Fruit fly (Drosophila melanogaster): ENCODE data around the gene Syx17.

The Syx17 gene

DNA sequence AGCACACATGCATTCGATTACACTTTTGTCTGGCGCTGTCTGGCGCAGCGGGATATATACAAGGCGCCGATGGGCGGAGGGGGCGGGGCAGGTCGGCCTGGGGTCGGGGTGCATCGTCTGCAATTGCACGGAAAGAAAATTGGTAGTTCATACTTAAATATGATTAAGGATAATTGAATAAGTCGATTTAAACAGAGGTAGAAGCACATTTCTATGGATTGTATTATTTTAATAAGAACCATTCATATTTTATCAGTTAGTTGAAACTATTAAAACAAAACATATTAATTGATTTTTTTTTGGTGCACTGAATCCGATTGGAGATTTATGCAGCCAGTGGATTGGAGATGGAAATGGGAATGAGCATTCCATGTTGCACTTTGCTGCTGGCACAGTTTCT, 3.4 kb upstream of the Syx17 start:
- TF ChIP-seq CG4496 (GFP tag; IDR thresholded peaks at IDR 0.05) (0 out of 3 replicates have a peak, but pooled peaks have one; percentile 24), CG8301 (tag; optimal IDR thresholded peaks at IDR 0.05) (peak; percentile 6), EcR (GFP tag; optimal IDR thresholded peaks at IDR 0.05) (no peak), Snoo (tag; optimal IDR thresholded peaks at IDR 0.05) (peak; percentile 2), rn (GFP tag; IDR thresholded peaks at IDR 0.05) (no peak), CG8159 (tag; optimal IDR thresholded peaks at IDR 0.05) (peak; percentile 11)

DNA sequence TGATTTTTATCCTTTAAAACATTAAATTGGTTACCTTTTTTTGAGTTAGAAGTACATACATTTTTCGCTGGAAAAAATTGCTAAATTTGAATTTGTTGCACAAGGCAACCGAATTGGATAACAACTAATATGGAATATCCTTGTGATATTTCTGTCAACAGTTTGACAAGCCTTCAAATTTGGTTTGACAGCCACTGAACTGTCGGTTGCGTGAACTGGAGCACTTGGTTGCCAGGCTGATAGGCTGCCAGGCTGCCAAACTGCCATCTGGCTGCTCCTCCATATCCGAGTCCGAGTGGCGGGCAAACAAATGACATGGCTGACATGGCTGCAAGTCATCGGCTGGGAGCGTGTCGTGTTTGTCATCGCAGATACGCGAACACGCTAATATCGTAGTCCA, 2.0 kb upstream of the Syx17 start:
- TF ChIP-seq CG15710 (tag; optimal IDR thresholded peaks at IDR 0.05) = no peak
- no peak for TF ChIP-seq fd96Ca (GFP tag; IDR thresholded peaks at IDR 0.05)
- no peak for TF ChIP-seq gl (tag; optimal IDR thresholded peaks at IDR 0.05)
- no peak for TF ChIP-seq Snoo (tag; optimal IDR thresholded peaks at IDR 0.05)
- no peak for TF ChIP-seq CG10348 (GFP tag; IDR thresholded peaks at IDR 0.05)
- no peak for TF ChIP-seq CG8301 (tag; optimal IDR thresholded peaks at IDR 0.05)
- TF ChIP-seq Pif1B (GFP tag; optimal IDR thresholded peaks at IDR 0.05) = no peak
- TF ChIP-seq CG17806 (tag; optimal IDR thresholded peaks at IDR 0.05) = no peak
- TF ChIP-seq Pif1A (GFP tag; optimal IDR thresholded peaks at IDR 0.05) = no peak
- TF ChIP-seq CG13204 (GFP tag; optimal IDR thresholded peaks at IDR 0.05) = no peak
- TF ChIP-seq CG8159 (tag; optimal IDR thresholded peaks at IDR 0.05) = no peak
- TF ChIP-seq CG9948 (tag; optimal IDR thresholded peaks at IDR 0.05) = no peak
- TF ChIP-seq EcR (GFP tag; optimal IDR thresholded peaks at IDR 0.05) = no peak
- TF ChIP-seq CG4496 (GFP tag; IDR thresholded peaks at IDR 0.05) = no peak
- TF ChIP-seq CG34367 (tag; optimal IDR thresholded peaks at IDR 0.05) = no peak
- TF ChIP-seq CG32121 (GFP tag; IDR thresholded peaks at IDR 0.05) = no peak
- no peak for TF ChIP-seq Ets98B (GFP tag; IDR thresholded peaks at IDR 0.05)

DNA sequence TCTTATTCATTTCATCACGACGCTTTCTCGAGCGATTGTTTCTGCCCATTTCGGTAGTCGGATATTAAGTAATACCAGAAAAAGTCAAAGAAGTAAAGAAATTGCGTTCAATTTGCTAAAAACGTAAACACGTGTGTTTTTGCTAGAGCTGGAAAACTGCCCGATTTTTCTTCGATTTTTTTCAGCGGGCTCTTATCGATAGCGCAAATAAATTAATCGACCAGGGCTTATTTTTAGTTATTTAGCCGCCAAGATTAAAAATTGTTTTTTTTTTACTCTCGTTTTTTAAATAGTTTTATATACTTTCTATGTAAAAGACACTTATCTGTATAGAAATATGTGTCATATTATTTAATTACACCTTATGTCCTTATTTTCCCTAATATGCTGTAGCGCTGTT, 2.6 kb downstream of the Syx17 start, which contains the start of gene CG15019:
Gene CG15019, minus strand, starts transcription at position 138 of the 400 bp plus-strand sequence.
- TF ChIP-seq Pif1B (GFP tag; optimal IDR thresholded peaks at IDR 0.05) (no peak), CG14655 (GFP tag; optimal IDR thresholded peaks at IDR 0.05) (no peak), fd96Ca (GFP tag; IDR thresholded peaks at IDR 0.05) (no peak), CG10348 (GFP tag; IDR thresholded peaks at IDR 0.05) (no peak), CG34367 (tag; optimal IDR thresholded peaks at IDR 0.05) (no peak), Ets98B (GFP tag; IDR thresholded peaks at IDR 0.05) (no peak), CG8301 (tag; optimal IDR thresholded peaks at IDR 0.05) (no peak), Pif1A (GFP tag; optimal IDR thresholded peaks at IDR 0.05) (no peak), Snoo (tag; optimal IDR thresholded peaks at IDR 0.05) (no peak), EcR (GFP tag; optimal IDR thresholded peaks at IDR 0.05) (no peak), rn (GFP tag; IDR thresholded peaks at IDR 0.05) (no peak), CG32121 (GFP tag; IDR thresholded peaks at IDR 0.05) (no peak), D1 (tag; optimal IDR thresholded peaks at IDR 0.05) (no peak)

DNA sequence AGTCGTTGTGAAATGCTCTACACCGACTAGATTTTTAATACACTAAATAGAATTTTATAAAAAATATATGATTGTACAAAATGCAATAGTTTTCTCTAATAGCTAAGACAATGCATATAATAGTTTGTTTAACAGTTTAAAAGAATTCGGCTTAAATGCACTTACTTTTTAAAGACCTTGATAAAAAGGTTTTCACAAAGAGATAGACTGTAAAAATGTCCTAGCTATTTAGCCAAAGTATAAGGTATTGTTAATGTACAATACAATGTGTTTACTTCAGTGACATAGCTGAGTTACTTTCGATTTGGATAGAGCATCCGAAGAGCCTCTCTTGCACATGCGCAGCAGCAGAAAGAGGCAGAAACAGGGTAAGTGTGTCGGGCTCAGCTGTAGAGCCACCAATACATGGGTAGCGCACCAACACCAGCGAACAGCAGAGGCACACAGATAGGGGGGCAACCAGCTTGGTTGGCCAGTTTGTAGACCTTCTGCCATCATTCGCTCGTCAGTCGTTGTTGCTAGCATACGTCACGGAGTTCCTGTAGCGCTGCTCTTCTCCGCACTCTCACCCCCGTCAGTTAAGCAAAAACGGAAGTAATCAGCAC, 3.5 kb downstream of the Syx17 start, which contains the start of gene TP53INP:
Gene TP53INP, plus strand, starts transcription at position 291 of the 605 bp plus-strand sequence.
- peak; percentile 56 for TF ChIP-seq CG32121 (GFP tag; IDR thresholded peaks at IDR 0.05)
- TF ChIP-seq rn (GFP tag; IDR thresholded peaks at IDR 0.05) = no peak
- peak; percentile 83 for TF ChIP-seq Pif1B (GFP tag; optimal IDR thresholded peaks at IDR 0.05)
- peak; percentile 89 for TF ChIP-seq CG8301 (tag; optimal IDR thresholded peaks at IDR 0.05)
- TF ChIP-seq fd96Ca (GFP tag; IDR thresholded peaks at IDR 0.05) = peak; percentile 47; the same call in 2 of the 3 replicates
- TF ChIP-seq CG34367 (tag; optimal IDR thresholded peaks at IDR 0.05) = peak; percentile 84
- peak; percentile 51 for TF ChIP-seq CG13204 (GFP tag; optimal IDR thresholded peaks at IDR 0.05)
- TF ChIP-seq CG12605 (GFP tag; IDR thresholded peaks at IDR 0.05) = no peak
- TF ChIP-seq gl (tag; optimal IDR thresholded peaks at IDR 0.05) = peak; percentile 60
- no peak; the same call in 1 of the 2 replicates for TF ChIP-seq Ets98B (GFP tag; IDR thresholded peaks at IDR 0.05)
- peak; percentile 65 for TF ChIP-seq D1 (tag; optimal IDR thresholded peaks at IDR 0.05)
- peak; percentile 41; the same call in 1 of the 2 replicates for TF ChIP-seq CG10348 (GFP tag; IDR thresholded peaks at IDR 0.05)
- peak; percentile 94 for TF ChIP-seq CG8159 (tag; optimal IDR thresholded peaks at IDR 0.05)
- peak; percentile 53 for TF ChIP-seq EcR (GFP tag; optimal IDR thresholded peaks at IDR 0.05)
- peak; percentile 83 for TF ChIP-seq Pif1A (GFP tag; optimal IDR thresholded peaks at IDR 0.05)
- peak; percentile 82 for TF ChIP-seq CG17806 (tag; optimal IDR thresholded peaks at IDR 0.05)
- peak; percentile 85 for TF ChIP-seq Snoo (tag; optimal IDR thresholded peaks at IDR 0.05)
- peak; percentile 93 for TF ChIP-seq CG14655 (GFP tag; optimal IDR thresholded peaks at IDR 0.05)
- peak; percentile 91 for TF ChIP-seq CG15710 (tag; optimal IDR thresholded peaks at IDR 0.05)
- peak; percentile 57; the same call in 2 of the 3 replicates for TF ChIP-seq CG4496 (GFP tag; IDR thresholded peaks at IDR 0.05)
- peak; percentile 85 for TF ChIP-seq CG9948 (tag; optimal IDR thresholded peaks at IDR 0.05)

DNA sequence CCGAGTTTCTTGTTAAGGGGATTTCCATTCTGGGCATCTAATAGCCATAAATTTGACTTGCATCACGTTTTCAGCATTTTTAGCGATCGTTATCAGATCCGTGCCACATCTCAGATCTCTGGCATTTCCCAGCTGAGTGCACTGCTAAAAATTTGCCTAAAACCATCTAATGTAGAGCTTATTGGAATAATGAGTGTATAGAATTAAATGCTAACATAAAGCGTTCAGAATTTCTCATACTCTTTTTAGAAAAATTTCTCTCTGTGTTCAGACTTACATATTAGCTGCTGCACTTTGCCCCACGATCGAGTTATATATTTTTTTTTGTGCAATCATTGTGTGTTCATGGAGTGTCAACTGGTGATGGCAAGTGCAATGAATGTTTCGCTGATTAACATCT, 4.5 kb downstream of the Syx17 start:
- TF ChIP-seq gl (tag; optimal IDR thresholded peaks at IDR 0.05) = no peak
- TF ChIP-seq CG14655 (GFP tag; optimal IDR thresholded peaks at IDR 0.05) = peak; percentile 75
- TF ChIP-seq CG4496 (GFP tag; IDR thresholded peaks at IDR 0.05) = peak; percentile 74; the same call in 2 of the 3 replicates
- peak; percentile 60 for TF ChIP-seq CG12605 (GFP tag; IDR thresholded peaks at IDR 0.05)
- TF ChIP-seq Ets98B (GFP tag; IDR thresholded peaks at IDR 0.05) = peak; percentile 71
- no peak for TF ChIP-seq CG10348 (GFP tag; IDR thresholded peaks at IDR 0.05)
- peak; percentile 60 for TF ChIP-seq CG8301 (tag; optimal IDR thresholded peaks at IDR 0.05)
- TF ChIP-seq rn (GFP tag; IDR thresholded peaks at IDR 0.05) = no peak
- TF ChIP-seq CG15710 (tag; optimal IDR thresholded peaks at IDR 0.05) = peak; percentile 39
- peak; percentile 29 for TF ChIP-seq CG34367 (tag; optimal IDR thresholded peaks at IDR 0.05)
- TF ChIP-seq Snoo (tag; optimal IDR thresholded peaks at IDR 0.05) = no peak
- no peak for TF ChIP-seq D1 (tag; optimal IDR thresholded peaks at IDR 0.05)
- peak; percentile 21 for TF ChIP-seq CG9948 (tag; optimal IDR thresholded peaks at IDR 0.05)
- TF ChIP-seq CG8159 (tag; optimal IDR thresholded peaks at IDR 0.05) = peak; percentile 45
- peak; percentile 21 for TF ChIP-seq CG17806 (tag; optimal IDR thresholded peaks at IDR 0.05)
- TF ChIP-seq CG13204 (GFP tag; optimal IDR thresholded peaks at IDR 0.05) = no peak
- peak; percentile 30 for TF ChIP-seq Pif1B (GFP tag; optimal IDR thresholded peaks at IDR 0.05)
- peak; percentile 37 for TF ChIP-seq CG32121 (GFP tag; IDR thresholded peaks at IDR 0.05)
- TF ChIP-seq EcR (GFP tag; optimal IDR thresholded peaks at IDR 0.05) = no peak
- TF ChIP-seq fd96Ca (GFP tag; IDR thresholded peaks at IDR 0.05) = 0 out of 3 replicates have a peak, but pooled peaks have one; percentile 46
- TF ChIP-seq Pif1A (GFP tag; optimal IDR thresholded peaks at IDR 0.05) = peak; percentile 54

All from whole organism, pupa.